Fruit fly (Drosophila melanogaster) whole organism, adult: ENCODE data around the gene CG7781.

Experiments used
- CG12768 ChIP-seq: fragments of 200-800 bp; sonication (Bioruptor generic); optimal IDR thresholded peaks from 2 replicates; lab custom pipeline; 2017; ENCODE audit warnings: missing biosample characterization, missing genetic modification characterization, mild to moderate bottlenecking, moderate library complexity, missing genetic modification reagents
- CG14711 ChIP-seq: fragments of 200-800 bp; sonication (Bioruptor generic); optimal IDR thresholded peaks from 2 replicates; lab custom pipeline; 2018; ENCODE audit warnings: missing biosample characterization, mild to moderate bottlenecking, missing genetic modification characterization, moderate library complexity
- CG5204 ChIP-seq: fragments of 200-800 bp; sonication (Bioruptor generic); optimal IDR thresholded peaks from 2 replicates; lab custom pipeline; 2016; ENCODE audit warnings: missing biosample characterization, missing genetic modification characterization
- bab1 ChIP-seq: fragments of 200-800 bp; sonication (Bioruptor generic); optimal IDR thresholded peaks from 3 replicates; lab custom pipeline; 2019; ENCODE audit warnings: missing biosample characterization, mild to moderate bottlenecking, missing genetic modification characterization, moderate library complexity
- cnc ChIP-seq, 2 experiments: fragments of >200 bp; optimal IDR thresholded peaks; 2 replicates each; lab custom pipeline; 2017
- kay ChIP-seq: fragments of 200-800 bp; sonication (Bioruptor generic); peaks from one replicate; lab custom pipeline; 2016; ENCODE audit warnings: missing biosample characterization, missing genetic modification characterization, borderline replicate concordance
- ovo ChIP-seq: fragments of 200-800 bp; sonication (Bioruptor generic); optimal IDR thresholded peaks from 2 replicates; lab custom pipeline; 2016; ENCODE audit warnings: missing biosample characterization, missing genetic modification characterization
- pad ChIP-seq: fragments of 200-800 bp; sonication (Bioruptor generic); optimal IDR thresholded peaks from 3 replicates; lab custom pipeline; 2017; ENCODE audit warnings: missing biosample characterization, missing genetic modification characterization, mild to moderate bottlenecking, moderate library complexity, missing genetic modification reagents
- tj ChIP-seq: fragments of 200-800 bp; sonication (Bioruptor generic); optimal IDR thresholded peaks from 3 replicates; lab custom pipeline; 2017; ENCODE audit warnings: missing biosample characterization, mild to moderate bottlenecking, missing genetic modification characterization, moderate library complexity
- toe ChIP-seq: fragments of 200-800 bp; sonication (Bioruptor generic); optimal IDR thresholded peaks from 2 replicates; lab custom pipeline; 2016; ENCODE audit warnings: missing biosample characterization, missing genetic modification characterization

dm6 chr2L:8339751-8340349 lies 14.6 kb upstream of the CG7781 start:
- TF ChIP-seq CG5204 (no peak), CG14711 (tag; lab: Kevin White, UChicago) (no peak), bab1 (no peak), kay (GFP tag; lab: Kevin White, UChicago) (no peak), ovo (GFP tag; lab: Kevin White, UChicago) (no peak), cnc (optimal IDR thresholded peaks at IDR 0.05; lab: Kevin White, UChicago) (no peak), toe (GFP tag; lab: Kevin White, UChicago) (no peak), pad (no peak), CG12768 (GFP tag; lab: Kevin White, UChicago) (no peak), tj (no peak)
